Worm (Caenorhabditis elegans) whole organism, late embryonic: Measurements from ENCODE around the gene srg-11.

Source experiments
- C38D4.7 ChIP-seq: fragments of 200-800 bp; sonication (Bioruptor generic); optimal IDR thresholded peaks from 2 replicates; lab custom pipeline; 2018; ENCODE audit warnings: mild to moderate bottlenecking, missing genetic modification characterization, moderate library complexity, missing compliant biosample characterization
- dmd-4 ChIP-seq: sonication (generic microtip); optimal IDR thresholded peaks from 2 replicates; lab custom pipeline; 2016; ENCODE audit warnings: borderline replicate concordance, missing genetic modification characterization, missing compliant biosample characterization
- hlh-30 ChIP-seq: sonication (generic microtip); optimal IDR thresholded peaks from 2 replicates; lab custom pipeline; 2017; ENCODE audit warnings: antibody characterized with exemption, missing genetic modification characterization, missing compliant biosample characterization; ENCODE audit not compliant: insufficient read depth
- lin-11 ChIP-seq: fragments of 200-800 bp; sonication (Bioruptor generic); optimal IDR thresholded peaks from 2 replicates; lab custom pipeline; 2018; ENCODE audit warnings: mild to moderate bottlenecking, missing genetic modification characterization, missing compliant biosample characterization
- madf-2 ChIP-seq: sonication (generic microtip); optimal IDR thresholded peaks from 2 replicates; lab custom pipeline; 2017; ENCODE audit warnings: missing genetic modification characterization, missing compliant biosample characterization
- nhr-11 ChIP-seq: fragments of 150-350 bp; optimal IDR thresholded peaks from 2 replicates; lab custom pipeline; 2014; ENCODE audit warnings: missing biosample characterization, missing genetic modification characterization
- rnt-1 ChIP-seq: sonication (generic microtip); optimal IDR thresholded peaks from 2 replicates; lab custom pipeline; 2016; ENCODE audit warnings: missing genetic modification characterization, missing compliant biosample characterization
- sox-4 ChIP-seq: sonication (generic microtip); optimal IDR thresholded peaks from 2 replicates; lab custom pipeline; 2017; ENCODE audit warnings: mild to moderate bottlenecking, missing genetic modification characterization, inconsistent platforms, missing compliant biosample characterization
- unc-55 ChIP-seq: sonication (generic microtip); optimal IDR thresholded peaks from 2 replicates; lab custom pipeline; 2017; ENCODE audit warnings: missing biosample characterization, missing genetic modification reagents, missing genetic modification characterization

DNA sequence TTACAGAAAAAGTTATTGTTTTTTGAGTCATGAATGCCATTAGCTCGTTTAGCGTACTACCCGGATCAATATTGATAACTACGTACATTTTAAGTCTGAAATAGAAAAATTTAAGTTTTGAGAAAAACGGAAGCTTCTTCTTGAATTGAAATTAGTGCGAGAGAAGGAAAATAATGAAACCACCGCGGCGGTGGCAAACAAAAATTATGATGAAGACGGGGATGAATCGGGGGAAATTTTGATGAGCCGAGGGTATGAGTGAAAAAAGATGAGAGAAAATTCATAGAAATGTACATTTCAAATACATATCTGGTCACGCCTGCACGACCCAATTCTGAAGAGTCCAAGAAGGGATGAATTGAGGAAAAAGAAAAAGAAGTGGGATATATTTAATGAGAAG, 14.5 kb upstream of the srg-11 start, which contains the start of gene T23F11.4:
- no peak for TF ChIP-seq sox-4 (tag; lab: Kevin White, UChicago)
- no peak for TF ChIP-seq unc-55 (GFP tag; lab: Kevin White, UChicago)
- TF ChIP-seq rnt-1 (tag; lab: Kevin White, UChicago), result no peak
- TF ChIP-seq madf-2 (tag; lab: Kevin White, UChicago), result no peak
- no peak for TF ChIP-seq nhr-11 (tag; lab: Kevin White, UChicago)
- no peak for TF ChIP-seq hlh-30 (tag; lab: Kevin White, UChicago)
- no peak for TF ChIP-seq C38D4.7 (GFP tag; lab: Kevin White, UChicago)
- TF ChIP-seq dmd-4 (tag; lab: Kevin White, UChicago), result no peak
- TF ChIP-seq lin-11 (tag; lab: Kevin White, UChicago), result no peak
